Worm (Caenorhabditis elegans) whole organism, L2 larva: ENCODE data around the gene srsx-15.
A peak's percentile ranks its signal among the peaks of the same experiment; 100 is the strongest.

Source experiments
- C34F6.9 ChIP-seq: fragments of 150-350 bp; optimal IDR thresholded peaks from 2 replicates; lab custom pipeline; 2014; ENCODE audit warnings: missing biosample characterization, missing genetic modification characterization
- F13H6.1 ChIP-seq: sonication (generic microtip); optimal IDR thresholded peaks from 2 replicates; lab custom pipeline; 2016; ENCODE audit warnings: missing genetic modification characterization, missing compliant biosample characterization
- R02D3.7 ChIP-seq: fragments of 150-350 bp; optimal IDR thresholded peaks from 2 replicates; lab custom pipeline; 2014; ENCODE audit warnings: missing biosample characterization, missing genetic modification characterization
- Y55F3AM.14 ChIP-seq: fragments of 200-800 bp; sonication (Bioruptor generic); optimal IDR thresholded peaks from 2 replicates; lab custom pipeline; 2018; ENCODE audit warnings: mild to moderate bottlenecking, missing genetic modification characterization, missing compliant biosample characterization
- alr-1 ChIP-seq: fragments of 150-350 bp; optimal IDR thresholded peaks from 2 replicates; lab custom pipeline; 2014; ENCODE audit warnings: missing biosample characterization, missing genetic modification characterization
- aly-2 ChIP-seq: fragments of 150-350 bp; optimal IDR thresholded peaks from 2 replicates; lab custom pipeline; 2014; ENCODE audit warnings: missing biosample characterization, missing genetic modification characterization
- ama-1 ChIP-seq: fragments of 150-350 bp; optimal IDR thresholded peaks from 2 replicates; lab custom pipeline; 2018; ENCODE audit warnings: inconsistent platforms
- blmp-1 ChIP-seq: sonication (generic microtip); optimal IDR thresholded peaks from 2 replicates; lab custom pipeline; 2017; ENCODE audit warnings: missing genetic modification characterization, mild to moderate bottlenecking, missing compliant biosample characterization, antibody characterized with exemption, moderate library complexity; ENCODE audit not compliant: insufficient read depth
- ceh-82 ChIP-seq: fragments of 150-350 bp; optimal IDR thresholded peaks from 2 replicates; lab custom pipeline; 2014; ENCODE audit warnings: missing biosample characterization, missing genetic modification characterization
- crh-2 ChIP-seq: sonication (generic microtip); optimal IDR thresholded peaks from 2 replicates; lab custom pipeline; 2017; ENCODE audit warnings: missing biosample characterization, missing genetic modification characterization
- dmd-4 ChIP-seq: sonication (generic microtip); optimal IDR thresholded peaks from 2 replicates; lab custom pipeline; 2017; ENCODE audit warnings: missing biosample characterization, missing genetic modification characterization
- egl-27 ChIP-seq: sonication (generic microtip); optimal IDR thresholded peaks from 3 replicates; lab custom pipeline; 2017; ENCODE audit warnings: missing biosample characterization, missing genetic modification reagents, missing genetic modification characterization
- elt-1 ChIP-seq: fragments of 150-350 bp; optimal IDR thresholded peaks from 2 replicates; lab custom pipeline; 2014; ENCODE audit warnings: missing biosample characterization, missing genetic modification characterization
- fos-1 ChIP-seq: fragments of 150-350 bp; optimal IDR thresholded peaks from 2 replicates; lab custom pipeline; 2014; ENCODE audit warnings: missing biosample characterization, missing genetic modification characterization
- gmeb-1 ChIP-seq: fragments of 150-350 bp; optimal IDR thresholded peaks from 2 replicates; lab custom pipeline; 2014; ENCODE audit warnings: missing biosample characterization, missing genetic modification characterization
- lin-11 ChIP-seq: fragments of 150-350 bp; sonication (generic microtip); optimal IDR thresholded peaks from 2 replicates; lab custom pipeline; 2014; ENCODE audit warnings: missing biosample characterization, missing genetic modification characterization, inconsistent platforms, mixed read lengths
- lin-13 ChIP-seq: fragments of 150-350 bp; optimal IDR thresholded peaks from 2 replicates; lab custom pipeline; 2014; ENCODE audit warnings: missing biosample characterization, missing genetic modification reagents, missing genetic modification characterization
- lin-39 ChIP-seq: fragments of 150-350 bp; optimal IDR thresholded peaks from 2 replicates; lab custom pipeline; 2014; ENCODE audit warnings: missing biosample characterization, missing genetic modification reagents, missing genetic modification characterization
- lsy-2 ChIP-seq, 2 experiments: fragments of 150-350 bp in 1 of 2; sonication (generic microtip) in 1 of 2; optimal IDR thresholded peaks; 2 replicates each; lab custom pipeline; 2014 to 2017; ENCODE audit warnings: missing biosample characterization in 2 of 2, missing genetic modification characterization in 2 of 2
- mab-5 ChIP-seq: fragments of 150-350 bp; optimal IDR thresholded peaks from 2 replicates; lab custom pipeline; 2014; ENCODE audit warnings: missing biosample characterization, missing genetic modification characterization
- mbf-1 ChIP-seq: sonication (generic microtip); optimal IDR thresholded peaks from 2 replicates; lab custom pipeline; 2017; ENCODE audit warnings: missing biosample characterization, missing genetic modification characterization
- mdl-1 ChIP-seq, 2 experiments: fragments of 150-350 bp in 1 of 2; sonication (generic microtip) in 1 of 2; optimal IDR thresholded peaks; 2 replicates each; lab custom pipeline; 2017; ENCODE audit warnings: missing biosample characterization in 2 of 2, missing genetic modification characterization in 2 of 2
- nhr-10 ChIP-seq: sonication (generic microtip); optimal IDR thresholded peaks from 2 replicates; lab custom pipeline; 2017; ENCODE audit warnings: missing biosample characterization, missing genetic modification characterization
- nhr-11 ChIP-seq: fragments of 150-350 bp; optimal IDR thresholded peaks from 2 replicates; lab custom pipeline; 2014; ENCODE audit warnings: missing biosample characterization, missing genetic modification characterization
- nhr-12 ChIP-seq: fragments of 150-350 bp; optimal IDR thresholded peaks from 2 replicates; lab custom pipeline; 2014; ENCODE audit warnings: missing biosample characterization, missing genetic modification characterization
- nhr-129 ChIP-seq: fragments of 150-350 bp; optimal IDR thresholded peaks from 2 replicates; lab custom pipeline; 2014; ENCODE audit warnings: missing biosample characterization, missing genetic modification characterization
- nhr-237 ChIP-seq: fragments of 150-350 bp; optimal IDR thresholded peaks from 2 replicates; lab custom pipeline; 2014; ENCODE audit warnings: missing biosample characterization, missing genetic modification characterization
- nhr-25 ChIP-seq: fragments of 150-350 bp; sonication (generic microtip); optimal IDR thresholded peaks from 3 replicates; lab custom pipeline; 2014; ENCODE audit warnings: missing biosample characterization, missing genetic modification characterization
- nhr-6 ChIP-seq: fragments of 150-350 bp; optimal IDR thresholded peaks from 2 replicates; lab custom pipeline; 2014; ENCODE audit warnings: missing biosample characterization, missing genetic modification characterization
- nhr-77 ChIP-seq: fragments of 150-350 bp; optimal IDR thresholded peaks from 2 replicates; lab custom pipeline; 2014; ENCODE audit warnings: missing biosample characterization, missing genetic modification characterization
- peb-1 ChIP-seq: fragments of 150-350 bp; optimal IDR thresholded peaks from 2 replicates; lab custom pipeline; 2014; ENCODE audit warnings: missing biosample characterization, missing genetic modification characterization
- sem-4 ChIP-seq: fragments of 150-350 bp; optimal IDR thresholded peaks from 2 replicates; lab custom pipeline; 2014; ENCODE audit warnings: missing biosample characterization, missing genetic modification reagents, missing genetic modification characterization
- skn-1 ChIP-seq: sonication (generic microtip); optimal IDR thresholded peaks from 2 replicates; lab custom pipeline; 2017; ENCODE audit warnings: missing biosample characterization, missing genetic modification characterization
- sma-3 ChIP-seq: sonication (generic microtip); optimal IDR thresholded peaks from 2 replicates; lab custom pipeline; 2016; ENCODE audit warnings: missing genetic modification reagents, missing genetic modification characterization, missing compliant biosample characterization
- sma-9 ChIP-seq, 2 experiments: fragments of 150-350 bp in 1 of 2; sonication (generic microtip) in 1 of 2; optimal IDR thresholded peaks; 2 replicates each; lab custom pipeline; 2014 to 2016; ENCODE audit warnings: missing genetic modification characterization in 2 of 2, mild to moderate bottlenecking in 1 of 2, missing biosample characterization in 1 of 2, missing compliant biosample characterization in 1 of 2, missing genetic modification reagents in 1 of 2, moderate library complexity in 1 of 2
- snpc-4 ChIP-seq: fragments of 150-350 bp; optimal IDR thresholded peaks from 2 replicates; lab custom pipeline; 2014; ENCODE audit warnings: missing biosample characterization, missing genetic modification characterization
- unc-62 ChIP-seq: fragments of 150-350 bp; optimal IDR thresholded peaks from 2 replicates; lab custom pipeline; 2014; ENCODE audit warnings: missing biosample characterization, missing genetic modification reagents, missing genetic modification characterization
- zag-1 ChIP-seq: fragments of 150-350 bp; optimal IDR thresholded peaks from 2 replicates; lab custom pipeline; 2014; ENCODE audit warnings: missing biosample characterization, missing genetic modification characterization
- ztf-1 ChIP-seq: fragments of 200-800 bp; sonication (Bioruptor generic); conservative IDR thresholded peaks from 2 replicates; pipeline ENCODE4 v1.3.6; 2022; ENCODE audit warnings: missing genetic modification characterization, missing compliant biosample characterization

Gene srsx-15

DNA sequence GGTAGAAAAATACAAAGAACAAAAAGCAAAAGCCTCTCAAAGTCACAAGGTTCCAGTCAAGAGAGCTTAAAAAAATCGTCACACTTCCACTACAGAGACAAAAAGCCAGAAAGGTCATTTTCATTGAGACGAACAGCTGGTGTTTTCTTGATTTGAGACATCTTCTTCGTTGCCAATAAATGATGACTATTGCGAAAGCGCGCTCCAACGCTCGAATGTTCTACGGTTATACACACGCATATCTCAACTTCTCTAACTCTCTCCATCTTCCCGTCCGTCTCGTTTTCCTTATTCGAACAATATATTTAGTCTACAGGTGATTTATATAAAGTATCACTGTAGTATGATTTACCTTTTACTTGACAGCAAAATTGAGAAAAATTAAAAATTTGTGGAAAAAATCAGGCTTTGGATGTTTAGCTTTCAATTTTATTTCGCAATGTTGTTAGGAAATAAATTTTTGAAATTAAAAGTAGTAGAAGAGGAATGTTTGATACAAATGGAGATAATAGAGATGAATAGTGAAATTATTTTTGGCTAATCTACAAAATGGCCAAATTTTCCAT, 41.8 kb upstream of the srsx-15 start (continued):
- TF ChIP-seq nhr-11 (no peak), sem-4 (tag; lab: Kevin White, UChicago) (peak; percentile 64), mab-5 (tag; lab: Kevin White, UChicago) (peak; percentile 18), skn-1 (tag; lab: Kevin White, UChicago) (peak; percentile 96), zag-1 (tag; lab: Kevin White, UChicago) (peak; percentile 4), nhr-6 (tag; lab: Kevin White, UChicago) (no peak), R02D3.7 (no peak), lsy-2 (tag; optimal IDR thresholded peaks at IDR 0.05; lab: Kevin White, UChicago) (peak in 1 of 2 experiments; percentile 53), nhr-237 (tag; lab: Kevin White, UChicago) (no peak), blmp-1 (peak; percentile 15), nhr-12 (tag; lab: Kevin White, UChicago) (no peak), unc-62 (GFP tag; lab: Kevin White, UChicago) (no peak), alr-1 (tag; lab: Kevin White, UChicago) (no peak), ceh-82 (no peak), elt-1 (tag; lab: Kevin White, UChicago) (no peak), mdl-1 (tag; optimal IDR thresholded peaks at IDR 0.05; lab: Kevin White, UChicago) (no peak), mbf-1 (tag; lab: Kevin White, UChicago) (no peak), sma-3 (no peak), lin-11 (tag; lab: Kevin White, UChicago) (no peak)
- TF ChIP-seq, all 48 proteins: peak for 17

DNA sequence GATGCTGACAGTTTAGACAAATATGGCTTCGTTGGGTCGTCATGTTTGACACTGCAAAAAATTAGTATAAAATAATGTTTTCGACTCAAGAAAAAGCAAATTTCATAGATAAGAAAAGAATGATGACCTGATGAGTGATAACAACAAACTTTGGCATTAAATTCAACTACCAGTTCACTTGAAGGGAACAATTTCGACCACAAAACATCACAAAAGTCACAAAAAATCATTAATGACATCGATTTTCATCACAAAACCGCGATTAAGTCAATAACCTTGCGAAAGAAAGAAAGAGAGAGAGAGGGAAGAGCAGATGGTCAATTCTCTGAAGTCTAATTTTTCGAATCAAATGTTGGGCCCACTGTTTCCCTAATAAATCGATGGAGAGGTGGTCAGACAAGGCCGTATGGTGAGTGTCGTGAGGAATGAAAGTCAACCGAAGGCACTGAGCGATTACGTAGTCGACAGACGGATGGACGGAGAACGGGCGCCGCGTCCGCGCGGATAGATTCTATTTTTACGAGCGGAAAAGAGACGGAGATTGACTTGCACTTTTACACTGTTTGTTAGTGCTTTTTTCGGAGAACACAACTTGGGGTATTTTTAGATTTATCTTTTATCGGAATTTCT, 40.9 kb upstream of the srsx-15 start, which contains the start of gene bec-1:
Gene bec-1 (minus strand): TSS at position 51 of the 630 bp plus-strand sequence.
- TF ChIP-seq nhr-12 (tag; lab: Kevin White, UChicago) (no peak), skn-1 (tag; lab: Kevin White, UChicago) (peak; percentile 69), fos-1 (tag; lab: Kevin White, UChicago) (no peak), nhr-129 (tag; lab: Kevin White, UChicago) (no peak), nhr-77 (no peak), gmeb-1 (tag; lab: Kevin White, UChicago) (no peak), ama-1 (lab: Kevin White, UChicago) (no peak), sem-4 (tag; lab: Kevin White, UChicago) (no peak), lin-13 (GFP tag; lab: Kevin White, UChicago) (no peak), zag-1 (tag; lab: Kevin White, UChicago) (no peak), nhr-25 (tag; lab: Kevin White, UChicago) (peak; percentile 30), mdl-1 (tag; optimal IDR thresholded peaks at IDR 0.05; lab: Kevin White, UChicago) (no peak), sma-3 (no peak), R02D3.7 (no peak)

DNA sequence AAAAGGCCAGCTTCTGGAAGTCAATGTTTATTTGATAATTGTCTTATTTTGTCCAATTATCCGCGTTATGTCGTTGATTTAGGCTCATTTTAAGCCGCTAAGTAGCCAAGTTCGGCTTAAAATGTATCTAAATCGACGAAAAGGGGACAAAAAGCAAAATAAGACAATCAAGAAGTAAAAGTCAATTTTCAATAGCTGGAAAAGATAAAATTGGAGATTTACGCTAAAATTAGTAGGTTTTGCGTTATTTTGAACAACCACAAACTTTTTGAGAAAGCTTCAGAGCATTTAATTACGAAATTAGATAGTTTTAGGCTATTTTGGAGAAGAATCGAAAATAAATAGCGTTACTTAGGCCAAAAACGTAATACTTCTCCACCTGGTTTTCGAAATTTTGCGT, 39.3 kb upstream of the srsx-15 start:
- TF ChIP-seq C34F6.9 (tag; lab: Kevin White, UChicago) (no peak), aly-2 (no peak), snpc-4 (no peak), egl-27 (tag; lab: Kevin White, UChicago) (no peak), ama-1 (lab: Kevin White, UChicago) (no peak), lin-39 (tag; lab: Kevin White, UChicago) (no peak), F13H6.1 (no peak), nhr-6 (tag; lab: Kevin White, UChicago) (no peak), unc-62 (GFP tag; lab: Kevin White, UChicago) (no peak), lin-13 (GFP tag; lab: Kevin White, UChicago) (no peak), dmd-4 (tag; lab: Kevin White, UChicago) (no peak), nhr-237 (tag; lab: Kevin White, UChicago) (no peak), nhr-12 (tag; lab: Kevin White, UChicago) (no peak), sma-3 (no peak), mbf-1 (tag; lab: Kevin White, UChicago) (no peak), crh-2 (tag; lab: Kevin White, UChicago) (no peak), nhr-11 (no peak), nhr-77 (no peak)

DNA sequence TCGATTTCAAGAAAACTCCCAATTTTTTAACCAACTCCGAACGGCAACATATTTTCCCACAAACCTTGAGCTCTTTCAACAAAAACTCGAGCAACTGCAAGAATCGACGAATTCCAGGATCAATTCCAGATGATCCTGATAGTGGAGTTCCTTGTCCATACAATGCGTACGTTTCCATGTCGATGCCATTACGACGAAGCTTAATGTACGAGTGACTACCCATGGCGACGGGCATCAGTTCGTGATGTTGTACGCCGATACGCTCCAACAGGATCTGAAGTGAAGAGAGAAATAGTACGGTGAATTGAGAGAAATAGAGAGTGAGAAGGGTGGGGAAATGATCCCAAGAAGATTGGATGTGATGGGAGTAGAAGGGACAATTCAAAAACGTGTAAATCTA, 38.5 kb upstream of the srsx-15 start:
- TF ChIP-seq mdl-1 (tag; optimal IDR thresholded peaks at IDR 0.05; lab: Kevin White, UChicago) = no peak
- TF ChIP-seq sma-9 (GFP tag; optimal IDR thresholded peaks at IDR 0.05; lab: Kevin White, UChicago) = no peak
- TF ChIP-seq sma-9 (tag; optimal IDR thresholded peaks at IDR 0.05; lab: Kevin White, UChicago) = no peak
- no peak for TF ChIP-seq lin-11 (tag; lab: Kevin White, UChicago)
- TF ChIP-seq nhr-25 (tag; lab: Kevin White, UChicago) = no peak
- TF ChIP-seq peb-1 (tag; lab: Kevin White, UChicago) = no peak
- TF ChIP-seq R02D3.7 = no peak
- no peak for TF ChIP-seq egl-27 (tag; lab: Kevin White, UChicago)
- TF ChIP-seq ceh-82 = no peak
- TF ChIP-seq fos-1 (tag; lab: Kevin White, UChicago) = no peak
- no peak for TF ChIP-seq lsy-2 (tag; optimal IDR thresholded peaks at IDR 0.05; lab: Kevin White, UChicago)
- TF ChIP-seq ztf-1 (GFP tag; lab: Robert Waterston, UW) = no peak
- no peak for TF ChIP-seq nhr-10 (tag; lab: Kevin White, UChicago)
- no peak for TF ChIP-seq dmd-4 (tag; lab: Kevin White, UChicago)
- TF ChIP-seq Y55F3AM.14 (GFP tag; lab: Kevin White, UChicago) = no peak
- no peak for TF ChIP-seq blmp-1
